Fruit fly (Drosophila melanogaster) whole organism, prepupa: ENCODE data around the gene JTBR.

Experiments
- Blimp-1 ChIP-seq: fragments of 200-800 bp; sonication (Bioruptor generic); optimal IDR thresholded peaks from 3 replicates; lab custom pipeline; 2017; ENCODE audit warnings: missing biosample characterization, missing genetic modification characterization, mild to moderate bottlenecking, moderate library complexity, missing genetic modification reagents
- CG10631 ChIP-seq: fragments of 200-800 bp; sonication (Bioruptor generic); optimal IDR thresholded peaks from 2 replicates; lab custom pipeline; 2016; ENCODE audit warnings: missing biosample characterization, missing genetic modification characterization
- CG10669 ChIP-seq: fragments of 200-800 bp; sonication (Bioruptor generic); optimal IDR thresholded peaks from 3 replicates; lab custom pipeline; 2018; ENCODE audit warnings: missing biosample characterization, mild to moderate bottlenecking, missing genetic modification characterization, moderate library complexity
- CG11294 ChIP-seq: fragments of 200-800 bp; sonication (Bioruptor generic); IDR thresholded peaks from 2 replicates; pipeline ENCODE4 v1.3.6; 2022; ENCODE audit warnings: missing biosample characterization, missing genetic modification characterization
- CG11762 ChIP-seq: fragments of 200-800 bp; sonication (Bioruptor generic); optimal IDR thresholded peaks from 3 replicates; lab custom pipeline; 2016; ENCODE audit warnings: missing biosample characterization, missing genetic modification characterization; ENCODE audit not compliant: insufficient read depth
- CG11902 ChIP-seq: fragments of 200-800 bp; sonication (Bioruptor generic); optimal IDR thresholded peaks from 3 replicates; lab custom pipeline; 2016; ENCODE audit warnings: missing biosample characterization, missing genetic modification characterization
- CG15336 ChIP-seq: fragments of 200-800 bp; sonication (Bioruptor generic); IDR thresholded peaks from 2 replicates; pipeline ENCODE4 v1.3.6; 2022; ENCODE audit warnings: missing biosample characterization, missing genetic modification characterization
- CG1621 ChIP-seq: fragments of 200-800 bp; sonication (Bioruptor generic); optimal IDR thresholded peaks from 3 replicates; lab custom pipeline; 2018; ENCODE audit warnings: missing biosample characterization, mild to moderate bottlenecking, missing genetic modification characterization
- CG16779 ChIP-seq: fragments of 200-800 bp; sonication (Bioruptor generic); optimal IDR thresholded peaks from 3 replicates; lab custom pipeline; 2017; ENCODE audit warnings: missing biosample characterization, mild to moderate bottlenecking, missing genetic modification characterization
- CG3032 ChIP-seq: fragments of 200-800 bp; optimal IDR thresholded peaks from 2 replicates; lab custom pipeline; 2019; ENCODE audit warnings: missing biosample characterization, mild to moderate bottlenecking, missing genetic modification characterization, moderate library complexity
- CG31627 ChIP-seq: fragments of 200-800 bp; sonication (Bioruptor generic); optimal IDR thresholded peaks from 3 replicates; lab custom pipeline; 2016; ENCODE audit warnings: missing biosample characterization, missing genetic modification characterization
- CG32006 ChIP-seq: fragments of 200-800 bp; sonication (Bioruptor generic); optimal IDR thresholded peaks from 3 replicates; lab custom pipeline; 2017; ENCODE audit warnings: missing biosample characterization, mild to moderate bottlenecking, missing genetic modification characterization
- CG3919 ChIP-seq: fragments of 200-800 bp; sonication (Bioruptor generic); optimal IDR thresholded peaks from 3 replicates; lab custom pipeline; 2016; ENCODE audit warnings: missing biosample characterization, missing genetic modification characterization
- CG4318 ChIP-seq: fragments of 200-800 bp; sonication (Bioruptor generic); optimal IDR thresholded peaks from 3 replicates; lab custom pipeline; 2017; ENCODE audit warnings: missing biosample characterization, mild to moderate bottlenecking, missing genetic modification characterization
- CG6276 ChIP-seq: fragments of 200-800 bp; sonication (Bioruptor generic); optimal IDR thresholded peaks from 2 replicates; lab custom pipeline; 2017; ENCODE audit warnings: missing biosample characterization, mild to moderate bottlenecking, missing genetic modification characterization
- CG6792 ChIP-seq: fragments of 200-800 bp; sonication (Bioruptor generic); optimal IDR thresholded peaks from 3 replicates; lab custom pipeline; 2016; ENCODE audit warnings: missing biosample characterization, missing genetic modification characterization
- CG6808 ChIP-seq: fragments of 200-800 bp; sonication (Bioruptor generic); optimal IDR thresholded peaks from 3 replicates; lab custom pipeline; 2017; ENCODE audit warnings: missing biosample characterization, missing genetic modification characterization, mild to moderate bottlenecking, moderate library complexity, missing genetic modification reagents
- CG6854 ChIP-seq: fragments of 200-800 bp; sonication (Bioruptor generic); optimal IDR thresholded peaks from 2 replicates; lab custom pipeline; 2017; ENCODE audit warnings: missing biosample characterization, mild to moderate bottlenecking, missing genetic modification characterization
- CG7368 ChIP-seq: fragments of 200-800 bp; sonication (Bioruptor generic); optimal IDR thresholded peaks from 3 replicates; lab custom pipeline; 2016; ENCODE audit warnings: missing biosample characterization, missing genetic modification characterization
- CG8119 ChIP-seq: fragments of 200-800 bp; sonication (Bioruptor generic); IDR thresholded peaks from 3 replicates; pipeline ENCODE4 v1.3.6; 2022; ENCODE audit warnings: missing biosample characterization, missing genetic modification characterization
- CG8319 ChIP-seq: fragments of 200-800 bp; sonication (Bioruptor generic); optimal IDR thresholded peaks from 3 replicates; lab custom pipeline; 2016; ENCODE audit warnings: missing biosample characterization, missing genetic modification characterization
- CG8632 ChIP-seq: fragments of 200-800 bp; sonication (Bioruptor generic); optimal IDR thresholded peaks from 3 replicates; lab custom pipeline; 2016; ENCODE audit warnings: missing biosample characterization, missing genetic modification characterization
- CG9139 ChIP-seq: fragments of 200-800 bp; sonication (Bioruptor generic); optimal IDR thresholded peaks from 3 replicates; lab custom pipeline; 2017; ENCODE audit warnings: missing biosample characterization, mild to moderate bottlenecking, missing genetic modification characterization
- Eip75B ChIP-seq: fragments of 200-800 bp; sonication (Bioruptor generic); optimal IDR thresholded peaks from 3 replicates; lab custom pipeline; 2016; ENCODE audit warnings: missing biosample characterization, missing genetic modification characterization
- Eip78C ChIP-seq: fragments of 200-800 bp; sonication (Bioruptor generic); peaks from one replicate; lab custom pipeline; 2016; ENCODE audit warnings: missing biosample characterization, missing genetic modification characterization
- Gug ChIP-seq: fragments of 200-800 bp; sonication (Bioruptor generic); IDR thresholded peaks from 2 replicates; pipeline ENCODE4 v1.3.6; 2022; ENCODE audit warnings: missing biosample characterization, missing genetic modification characterization
- Hr38 ChIP-seq: sonication (Bioruptor generic); optimal IDR thresholded peaks from 2 replicates; lab custom pipeline; 2016; ENCODE audit warnings: missing biosample characterization, missing genetic modification characterization
- Hr39 ChIP-seq: fragments of 200-800 bp; sonication (Bioruptor generic); optimal IDR thresholded peaks from 2 replicates; lab custom pipeline; 2016; ENCODE audit warnings: missing biosample characterization, missing genetic modification characterization
- Hr4 ChIP-seq: fragments of 200-800 bp; sonication (Bioruptor generic); optimal IDR thresholded peaks from 3 replicates; lab custom pipeline; 2016; ENCODE audit warnings: missing biosample characterization, missing genetic modification characterization
- Lpt ChIP-seq: fragments of 200-800 bp; sonication (Bioruptor generic); optimal IDR thresholded peaks from 3 replicates; lab custom pipeline; 2016; ENCODE audit warnings: missing biosample characterization, missing genetic modification characterization
- Met ChIP-seq: fragments of 200-800 bp; sonication (Bioruptor generic); optimal IDR thresholded peaks from 3 replicates; lab custom pipeline; 2016; ENCODE audit warnings: missing biosample characterization, missing genetic modification characterization
- OdsH ChIP-seq: fragments of 200-800 bp; sonication (Bioruptor generic); optimal IDR thresholded peaks from 3 replicates; lab custom pipeline; 2016; ENCODE audit warnings: missing biosample characterization, missing genetic modification characterization
- Sox102F ChIP-seq: fragments of 200-800 bp; sonication (Bioruptor generic); optimal IDR thresholded peaks from 2 replicates; lab custom pipeline; 2016; ENCODE audit warnings: missing biosample characterization, mild to moderate bottlenecking, missing genetic modification characterization
- Sox14 ChIP-seq: fragments of 200-800 bp; sonication (Bioruptor generic); optimal IDR thresholded peaks from 3 replicates; lab custom pipeline; 2016; ENCODE audit warnings: missing biosample characterization, missing genetic modification characterization
- Sox15 ChIP-seq: fragments of 200-800 bp; sonication (Bioruptor generic); optimal IDR thresholded peaks from 3 replicates; lab custom pipeline; 2016; ENCODE audit warnings: missing biosample characterization, missing genetic modification characterization
- achi ChIP-seq: fragments of 200-800 bp; sonication (Bioruptor generic); optimal IDR thresholded peaks from 3 replicates; lab custom pipeline; 2016; ENCODE audit warnings: missing biosample characterization, missing genetic modification characterization
- acj6 ChIP-seq: fragments of 200-800 bp; sonication (Bioruptor generic); optimal IDR thresholded peaks from 3 replicates; lab custom pipeline; 2016; ENCODE audit warnings: missing biosample characterization, missing genetic modification characterization
- cyc ChIP-seq: fragments of 200-800 bp; sonication (Bioruptor generic); optimal IDR thresholded peaks from 3 replicates; lab custom pipeline; 2016; ENCODE audit warnings: missing biosample characterization, missing genetic modification characterization
- dac ChIP-seq: fragments of 200-800 bp; sonication (Bioruptor generic); optimal IDR thresholded peaks from 2 replicates; lab custom pipeline; 2017; ENCODE audit warnings: missing biosample characterization, mild to moderate bottlenecking, missing genetic modification characterization
- dsx ChIP-seq: fragments of 200-800 bp; optimal IDR thresholded peaks from 3 replicates; lab custom pipeline; 2019; ENCODE audit warnings: missing biosample characterization, mild to moderate bottlenecking, missing genetic modification characterization, moderate library complexity; ENCODE audit not compliant: poor library complexity, severe bottlenecking
- eg ChIP-seq: fragments of 200-800 bp; sonication (Bioruptor generic); IDR thresholded peaks from 3 replicates; pipeline ENCODE4 v1.3.6; 2022; ENCODE audit warnings: missing biosample characterization, missing genetic modification characterization
- fd59A ChIP-seq: fragments of 200-800 bp; sonication (Bioruptor generic); optimal IDR thresholded peaks from 2 replicates; lab custom pipeline; 2017; ENCODE audit warnings: missing biosample characterization, mild to moderate bottlenecking, missing genetic modification characterization, missing genetic modification reagents
- fkh ChIP-seq: fragments of 200-800 bp; sonication (Bioruptor generic); optimal IDR thresholded peaks from 3 replicates; lab custom pipeline; 2017; ENCODE audit warnings: missing biosample characterization, mild to moderate bottlenecking, missing genetic modification characterization, moderate library complexity
- lz ChIP-seq: fragments of 200-800 bp; sonication (Bioruptor generic); optimal IDR thresholded peaks from 3 replicates; lab custom pipeline; 2016; ENCODE audit warnings: missing biosample characterization, missing genetic modification characterization
- pdm3 ChIP-seq: fragments of 200-800 bp; sonication (Bioruptor generic); optimal IDR thresholded peaks from 3 replicates; lab custom pipeline; 2016; ENCODE audit warnings: missing biosample characterization, missing genetic modification characterization
- salr ChIP-seq, 2 experiments: fragments of 200-800 bp; sonication (Bioruptor generic); optimal IDR thresholded peaks; 3 replicates each; lab custom pipeline; 2016 to 2018; ENCODE audit warnings: missing biosample characterization in 2 of 2, missing genetic modification characterization in 2 of 2, mild to moderate bottlenecking in 1 of 2
- spab ChIP-seq: fragments of 200-800 bp; sonication (Bioruptor generic); optimal IDR thresholded peaks from 2 replicates; lab custom pipeline; 2017; ENCODE audit warnings: missing biosample characterization, mild to moderate bottlenecking, missing genetic modification characterization, missing genetic modification reagents
- svp ChIP-seq: fragments of 200-800 bp; sonication (Bioruptor generic); peaks from one replicate; lab custom pipeline; 2016; ENCODE audit warnings: missing biosample characterization, missing genetic modification characterization
- topi ChIP-seq: fragments of 200-800 bp; sonication (Bioruptor generic); optimal IDR thresholded peaks from 3 replicates; lab custom pipeline; 2016; ENCODE audit warnings: missing biosample characterization, missing genetic modification characterization
- vri ChIP-seq: fragments of 200-800 bp; sonication (Bioruptor generic); optimal IDR thresholded peaks from 3 replicates; lab custom pipeline; 2016; ENCODE audit warnings: missing biosample characterization, mild to moderate bottlenecking, missing genetic modification characterization

JTBR gene

dm6 chr3L:1774713-1775648 is 27.7 kb downstream of the JTBR start, which contains the start of the genes CG13933 and PolD2:
CG13933 (minus strand) TSS chr3L:1775147.
PolD2 (plus strand) TSS chr3L:1775633.
- TF ChIP-seq Eip78C (peak; percentile 99), CG6808 (GFP tag; lab: Kevin White, UChicago) (no peak), Sox102F (GFP tag; lab: Kevin White, UChicago) (peak; percentile 94), Hr39 (peak; percentile 93), CG3032 (tag; lab: Kevin White, UChicago) (peak; percentile 92), salr (GFP tag; optimal IDR thresholded peaks at IDR 0.05; lab: Kevin White, UChicago) (peak in 1 of 2 experiments; percentile 93), cyc (GFP tag; lab: Kevin White, UChicago) (peak; percentile 83), pdm3 (GFP tag; lab: Kevin White, UChicago) (peak; percentile 93), CG16779 (peak; percentile 89), CG10631 (peak; percentile 97), lz (GFP tag; lab: Kevin White, UChicago) (peak; percentile 91), CG32006 (GFP tag; lab: Kevin White, UChicago) (peak; percentile 98), topi (GFP tag; lab: Kevin White, UChicago) (peak; percentile 90), Eip75B (GFP tag; lab: Kevin White, UChicago) (no peak), dsx (GFP tag; lab: Kevin White, UChicago) (peak; percentile 98), svp (GFP tag; lab: Kevin White, UChicago) (peak; percentile 97), spab (GFP tag; lab: Kevin White, UChicago) (no peak), CG1621 (no peak), dac (no peak), Sox14 (peak; percentile 94), Hr4 (GFP tag; lab: Kevin White, UChicago) (peak; percentile 96), CG4318 (GFP tag; lab: Kevin White, UChicago) (no peak), CG3919 (GFP tag; lab: Kevin White, UChicago) (no peak), CG15336 (GFP tag; lab: Robert Waterston, UW) (peak; percentile 99), CG8319 (GFP tag; lab: Kevin White, UChicago) (peak; percentile 60), CG10669 (GFP tag; lab: Kevin White, UChicago) (peak; percentile 86), fd59A (GFP tag; lab: Kevin White, UChicago) (peak; percentile 87), CG31627 (GFP tag; lab: Kevin White, UChicago) (peak; percentile 93), CG6276 (no peak), achi (GFP tag; lab: Kevin White, UChicago) (peak; percentile 92), Lpt (GFP tag; lab: Kevin White, UChicago) (peak; percentile 96), acj6 (GFP tag; lab: Kevin White, UChicago) (peak; percentile 99), CG8119 (GFP tag; lab: Robert Waterston, UW) (peak; percentile 99), CG6792 (GFP tag; lab: Kevin White, UChicago) (peak; percentile 93), fkh (GFP tag; lab: Kevin White, UChicago) (no peak), CG11902 (GFP tag; lab: Kevin White, UChicago) (peak; percentile 79), Gug (GFP tag; lab: Robert Waterston, UW) (peak; percentile 84), Blimp-1 (peak; percentile 67), eg (peak; percentile 98), CG11294 (GFP tag; lab: Robert Waterston, UW) (peak; percentile 78), Met (GFP tag; lab: Kevin White, UChicago) (peak; percentile 95), vri (GFP tag; lab: Kevin White, UChicago) (no peak), Sox15 (GFP tag; lab: Kevin White, UChicago) (peak; percentile 93), OdsH (GFP tag; lab: Kevin White, UChicago) (peak; percentile 99), CG9139 (GFP tag; lab: Kevin White, UChicago) (no peak), CG8632 (peak; percentile 99), CG6854 (GFP tag; lab: Kevin White, UChicago) (no peak), CG11762 (GFP tag; lab: Kevin White, UChicago) (peak; percentile 84), CG7368 (no peak), Hr38 (GFP tag; lab: Kevin White, UChicago) (peak; percentile 34)
